Fruit fly (Drosophila melanogaster) whole organism, prepupa: ENCODE results near the gene psd.

ENCODE experiments used
- Blimp-1 ChIP-seq: fragments of 200-800 bp; sonication (Bioruptor generic); optimal IDR thresholded peaks from 3 replicates; lab custom pipeline; 2017; ENCODE audit warnings: missing biosample characterization, missing genetic modification characterization, mild to moderate bottlenecking, moderate library complexity, missing genetic modification reagents
- CG10631 ChIP-seq: fragments of 200-800 bp; sonication (Bioruptor generic); optimal IDR thresholded peaks from 2 replicates; lab custom pipeline; 2016; ENCODE audit warnings: missing biosample characterization, missing genetic modification characterization
- CG10669 ChIP-seq: fragments of 200-800 bp; sonication (Bioruptor generic); optimal IDR thresholded peaks from 3 replicates; lab custom pipeline; 2018; ENCODE audit warnings: missing biosample characterization, mild to moderate bottlenecking, missing genetic modification characterization, moderate library complexity
- CG11294 ChIP-seq: fragments of 200-800 bp; sonication (Bioruptor generic); IDR thresholded peaks from 2 replicates; pipeline ENCODE4 v1.3.6; 2022; ENCODE audit warnings: missing biosample characterization, missing genetic modification characterization
- CG11762 ChIP-seq: fragments of 200-800 bp; sonication (Bioruptor generic); optimal IDR thresholded peaks from 3 replicates; lab custom pipeline; 2016; ENCODE audit warnings: missing biosample characterization, missing genetic modification characterization; ENCODE audit not compliant: insufficient read depth
- CG11902 ChIP-seq: fragments of 200-800 bp; sonication (Bioruptor generic); optimal IDR thresholded peaks from 3 replicates; lab custom pipeline; 2016; ENCODE audit warnings: missing biosample characterization, missing genetic modification characterization
- CG1621 ChIP-seq: fragments of 200-800 bp; sonication (Bioruptor generic); optimal IDR thresholded peaks from 3 replicates; lab custom pipeline; 2018; ENCODE audit warnings: missing biosample characterization, mild to moderate bottlenecking, missing genetic modification characterization
- CG16779 ChIP-seq: fragments of 200-800 bp; sonication (Bioruptor generic); optimal IDR thresholded peaks from 3 replicates; lab custom pipeline; 2017; ENCODE audit warnings: missing biosample characterization, mild to moderate bottlenecking, missing genetic modification characterization
- CG3032 ChIP-seq: fragments of 200-800 bp; optimal IDR thresholded peaks from 2 replicates; lab custom pipeline; 2019; ENCODE audit warnings: missing biosample characterization, mild to moderate bottlenecking, missing genetic modification characterization, moderate library complexity
- CG31627 ChIP-seq: fragments of 200-800 bp; sonication (Bioruptor generic); optimal IDR thresholded peaks from 3 replicates; lab custom pipeline; 2016; ENCODE audit warnings: missing biosample characterization, missing genetic modification characterization
- CG34406 ChIP-seq: fragments of 200-800 bp; sonication (Bioruptor generic); optimal IDR thresholded peaks from 3 replicates; lab custom pipeline; 2016; ENCODE audit warnings: missing biosample characterization, missing genetic modification characterization
- CG3919 ChIP-seq: fragments of 200-800 bp; sonication (Bioruptor generic); optimal IDR thresholded peaks from 3 replicates; lab custom pipeline; 2016; ENCODE audit warnings: missing biosample characterization, missing genetic modification characterization
- CG4318 ChIP-seq: fragments of 200-800 bp; sonication (Bioruptor generic); optimal IDR thresholded peaks from 3 replicates; lab custom pipeline; 2017; ENCODE audit warnings: missing biosample characterization, mild to moderate bottlenecking, missing genetic modification characterization
- CG6276 ChIP-seq: fragments of 200-800 bp; sonication (Bioruptor generic); optimal IDR thresholded peaks from 2 replicates; lab custom pipeline; 2017; ENCODE audit warnings: missing biosample characterization, mild to moderate bottlenecking, missing genetic modification characterization
- CG6792 ChIP-seq: fragments of 200-800 bp; sonication (Bioruptor generic); optimal IDR thresholded peaks from 3 replicates; lab custom pipeline; 2016; ENCODE audit warnings: missing biosample characterization, missing genetic modification characterization
- CG6808 ChIP-seq: fragments of 200-800 bp; sonication (Bioruptor generic); optimal IDR thresholded peaks from 3 replicates; lab custom pipeline; 2017; ENCODE audit warnings: missing biosample characterization, missing genetic modification characterization, mild to moderate bottlenecking, moderate library complexity, missing genetic modification reagents
- CG6854 ChIP-seq: fragments of 200-800 bp; sonication (Bioruptor generic); optimal IDR thresholded peaks from 2 replicates; lab custom pipeline; 2017; ENCODE audit warnings: missing biosample characterization, mild to moderate bottlenecking, missing genetic modification characterization
- CG7368 ChIP-seq: fragments of 200-800 bp; sonication (Bioruptor generic); optimal IDR thresholded peaks from 3 replicates; lab custom pipeline; 2016; ENCODE audit warnings: missing biosample characterization, missing genetic modification characterization
- CG8119 ChIP-seq: fragments of 200-800 bp; sonication (Bioruptor generic); IDR thresholded peaks from 3 replicates; pipeline ENCODE4 v1.3.6; 2022; ENCODE audit warnings: missing biosample characterization, missing genetic modification characterization
- CG8319 ChIP-seq: fragments of 200-800 bp; sonication (Bioruptor generic); optimal IDR thresholded peaks from 3 replicates; lab custom pipeline; 2016; ENCODE audit warnings: missing biosample characterization, missing genetic modification characterization
- CG8632 ChIP-seq: fragments of 200-800 bp; sonication (Bioruptor generic); optimal IDR thresholded peaks from 3 replicates; lab custom pipeline; 2016; ENCODE audit warnings: missing biosample characterization, missing genetic modification characterization
- CG9139 ChIP-seq: fragments of 200-800 bp; sonication (Bioruptor generic); optimal IDR thresholded peaks from 3 replicates; lab custom pipeline; 2017; ENCODE audit warnings: missing biosample characterization, mild to moderate bottlenecking, missing genetic modification characterization
- Eip75B ChIP-seq: fragments of 200-800 bp; sonication (Bioruptor generic); optimal IDR thresholded peaks from 3 replicates; lab custom pipeline; 2016; ENCODE audit warnings: missing biosample characterization, missing genetic modification characterization
- Eip78C ChIP-seq: fragments of 200-800 bp; sonication (Bioruptor generic); peaks from one replicate; lab custom pipeline; 2016; ENCODE audit warnings: missing biosample characterization, missing genetic modification characterization
- Eip93F ChIP-seq: fragments of 200-800 bp; sonication (Bioruptor generic); optimal IDR thresholded peaks from 2 replicates; lab custom pipeline; 2016; ENCODE audit warnings: missing biosample characterization, mild to moderate bottlenecking, missing genetic modification characterization
- Gug ChIP-seq: fragments of 200-800 bp; sonication (Bioruptor generic); IDR thresholded peaks from 2 replicates; pipeline ENCODE4 v1.3.6; 2022; ENCODE audit warnings: missing biosample characterization, missing genetic modification characterization
- Hr38 ChIP-seq: sonication (Bioruptor generic); optimal IDR thresholded peaks from 2 replicates; lab custom pipeline; 2016; ENCODE audit warnings: missing biosample characterization, missing genetic modification characterization
- Hr39 ChIP-seq: fragments of 200-800 bp; sonication (Bioruptor generic); optimal IDR thresholded peaks from 2 replicates; lab custom pipeline; 2016; ENCODE audit warnings: missing biosample characterization, missing genetic modification characterization
- Hr4 ChIP-seq: fragments of 200-800 bp; sonication (Bioruptor generic); optimal IDR thresholded peaks from 3 replicates; lab custom pipeline; 2016; ENCODE audit warnings: missing biosample characterization, missing genetic modification characterization
- Lpt ChIP-seq: fragments of 200-800 bp; sonication (Bioruptor generic); optimal IDR thresholded peaks from 3 replicates; lab custom pipeline; 2016; ENCODE audit warnings: missing biosample characterization, missing genetic modification characterization
- Met ChIP-seq: fragments of 200-800 bp; sonication (Bioruptor generic); optimal IDR thresholded peaks from 3 replicates; lab custom pipeline; 2016; ENCODE audit warnings: missing biosample characterization, missing genetic modification characterization
- OdsH ChIP-seq: fragments of 200-800 bp; sonication (Bioruptor generic); optimal IDR thresholded peaks from 3 replicates; lab custom pipeline; 2016; ENCODE audit warnings: missing biosample characterization, missing genetic modification characterization
- Smox ChIP-seq: fragments of 200-800 bp; sonication (Bioruptor generic); optimal IDR thresholded peaks from 3 replicates; lab custom pipeline; 2016; ENCODE audit warnings: missing biosample characterization, missing genetic modification characterization
- Sox102F ChIP-seq: fragments of 200-800 bp; sonication (Bioruptor generic); optimal IDR thresholded peaks from 2 replicates; lab custom pipeline; 2016; ENCODE audit warnings: missing biosample characterization, mild to moderate bottlenecking, missing genetic modification characterization
- Sox14 ChIP-seq: fragments of 200-800 bp; sonication (Bioruptor generic); optimal IDR thresholded peaks from 3 replicates; lab custom pipeline; 2016; ENCODE audit warnings: missing biosample characterization, missing genetic modification characterization
- Sox15 ChIP-seq: fragments of 200-800 bp; sonication (Bioruptor generic); optimal IDR thresholded peaks from 3 replicates; lab custom pipeline; 2016; ENCODE audit warnings: missing biosample characterization, missing genetic modification characterization
- acj6 ChIP-seq: fragments of 200-800 bp; sonication (Bioruptor generic); optimal IDR thresholded peaks from 3 replicates; lab custom pipeline; 2016; ENCODE audit warnings: missing biosample characterization, missing genetic modification characterization
- dsx ChIP-seq: fragments of 200-800 bp; optimal IDR thresholded peaks from 3 replicates; lab custom pipeline; 2019; ENCODE audit warnings: missing biosample characterization, mild to moderate bottlenecking, missing genetic modification characterization, moderate library complexity; ENCODE audit not compliant: poor library complexity, severe bottlenecking
- eg ChIP-seq: fragments of 200-800 bp; sonication (Bioruptor generic); IDR thresholded peaks from 3 replicates; pipeline ENCODE4 v1.3.6; 2022; ENCODE audit warnings: missing biosample characterization, missing genetic modification characterization
- esn ChIP-seq: fragments of 200-800 bp; sonication (Bioruptor generic); optimal IDR thresholded peaks from 2 replicates; lab custom pipeline; 2016; ENCODE audit warnings: missing biosample characterization, mild to moderate bottlenecking, missing genetic modification characterization, moderate library complexity
- fd59A ChIP-seq: fragments of 200-800 bp; sonication (Bioruptor generic); optimal IDR thresholded peaks from 2 replicates; lab custom pipeline; 2017; ENCODE audit warnings: missing biosample characterization, mild to moderate bottlenecking, missing genetic modification characterization, missing genetic modification reagents
- fd85E ChIP-seq: fragments of 200-800 bp; sonication (Bioruptor generic); optimal IDR thresholded peaks from 3 replicates; lab custom pipeline; 2016; ENCODE audit warnings: missing biosample characterization, missing genetic modification characterization
- fkh ChIP-seq: fragments of 200-800 bp; sonication (Bioruptor generic); optimal IDR thresholded peaks from 3 replicates; lab custom pipeline; 2017; ENCODE audit warnings: missing biosample characterization, mild to moderate bottlenecking, missing genetic modification characterization, moderate library complexity
- lz ChIP-seq: fragments of 200-800 bp; sonication (Bioruptor generic); optimal IDR thresholded peaks from 3 replicates; lab custom pipeline; 2016; ENCODE audit warnings: missing biosample characterization, missing genetic modification characterization
- net ChIP-seq: fragments of 200-800 bp; sonication (Bioruptor generic); optimal IDR thresholded peaks from 3 replicates; lab custom pipeline; 2016; ENCODE audit warnings: missing biosample characterization, missing genetic modification characterization
- pdm3 ChIP-seq: fragments of 200-800 bp; sonication (Bioruptor generic); optimal IDR thresholded peaks from 3 replicates; lab custom pipeline; 2016; ENCODE audit warnings: missing biosample characterization, missing genetic modification characterization
- spab ChIP-seq: fragments of 200-800 bp; sonication (Bioruptor generic); optimal IDR thresholded peaks from 2 replicates; lab custom pipeline; 2017; ENCODE audit warnings: missing biosample characterization, mild to moderate bottlenecking, missing genetic modification characterization, missing genetic modification reagents
- svp ChIP-seq: fragments of 200-800 bp; sonication (Bioruptor generic); peaks from one replicate; lab custom pipeline; 2016; ENCODE audit warnings: missing biosample characterization, missing genetic modification characterization
- topi ChIP-seq: fragments of 200-800 bp; sonication (Bioruptor generic); optimal IDR thresholded peaks from 3 replicates; lab custom pipeline; 2016; ENCODE audit warnings: missing biosample characterization, missing genetic modification characterization
- vri ChIP-seq: fragments of 200-800 bp; sonication (Bioruptor generic); optimal IDR thresholded peaks from 3 replicates; lab custom pipeline; 2016; ENCODE audit warnings: missing biosample characterization, mild to moderate bottlenecking, missing genetic modification characterization

Gene psd

dm6 chr2L:5943229-5944078 lies 21.3 kb downstream of the psd start, which contains the start of the genes Sfp26Ad and Gpdh1:
Gene Sfp26Ad (minus strand): TSS chr2L:5943304.
Gene Gpdh1 (plus strand): TSS chr2L:5943643.
- TF ChIP-seq eg (GFP tag; lab: Robert Waterston, UW) (peak; percentile 39; the same call in 2 of the 3 replicates), CG31627 (GFP tag; lab: Kevin White, UChicago) (peak; percentile 75), CG6854 (GFP tag; lab: Kevin White, UChicago) (peak; percentile 50), CG8119 (GFP tag; lab: Robert Waterston, UW) (peak; percentile 71), CG10669 (GFP tag; lab: Kevin White, UChicago) (peak; percentile 52), CG8319 (GFP tag; lab: Kevin White, UChicago) (peak; percentile 38), Gug (GFP tag; lab: Robert Waterston, UW) (no peak), CG6808 (GFP tag; lab: Kevin White, UChicago) (peak; percentile 34), CG3919 (GFP tag; lab: Kevin White, UChicago) (peak; percentile 83), dsx (GFP tag; lab: Kevin White, UChicago) (peak; percentile 25), CG11902 (GFP tag; lab: Kevin White, UChicago) (peak; percentile 62), CG7368 (peak; percentile 59), CG3032 (tag; lab: Kevin White, UChicago) (peak; percentile 63), svp (GFP tag; lab: Kevin White, UChicago) (peak; percentile 82), spab (GFP tag; lab: Kevin White, UChicago) (no peak), CG16779 (tag; lab: Kevin White, UChicago) (peak; percentile 71), Eip75B (peak; percentile 58), fkh (GFP tag; lab: Kevin White, UChicago) (peak; percentile 61), net (GFP tag; lab: Kevin White, UChicago) (peak; percentile 62), Met (peak; percentile 81), Hr39 (GFP tag; lab: Kevin White, UChicago) (peak; percentile 75), CG6276 (no peak), CG9139 (GFP tag; lab: Kevin White, UChicago) (peak; percentile 71), CG6792 (peak; percentile 71), Blimp-1 (GFP tag; lab: Kevin White, UChicago) (peak; percentile 20), Hr38 (no peak), Eip78C (GFP tag; lab: Kevin White, UChicago) (peak; percentile 86), fd59A (peak; percentile 28), OdsH (GFP tag; lab: Kevin White, UChicago) (peak; percentile 69), CG10631 (GFP tag; lab: Kevin White, UChicago) (peak; percentile 71), Sox102F (GFP tag; lab: Kevin White, UChicago) (peak; percentile 79), CG11294 (GFP tag; lab: Robert Waterston, UW) (no peak), Smox (GFP tag; lab: Kevin White, UChicago) (peak; percentile 77), Lpt (GFP tag; lab: Kevin White, UChicago) (peak; percentile 56), fd85E (GFP tag; lab: Kevin White, UChicago) (no peak), lz (GFP tag; lab: Kevin White, UChicago) (peak; percentile 81), topi (GFP tag; lab: Kevin White, UChicago) (peak; percentile 74), vri (GFP tag; lab: Kevin White, UChicago) (peak; percentile 90), Sox15 (GFP tag; lab: Kevin White, UChicago) (peak; percentile 19), esn (GFP tag; lab: Kevin White, UChicago) (peak; percentile 82), CG1621 (peak; percentile 19), pdm3 (GFP tag; lab: Kevin White, UChicago) (peak; percentile 81), acj6 (GFP tag; lab: Kevin White, UChicago) (peak; percentile 54), CG4318 (no peak), CG8632 (GFP tag; lab: Kevin White, UChicago) (peak; percentile 64), CG11762 (GFP tag; lab: Kevin White, UChicago) (peak; percentile 36), Sox14 (GFP tag; lab: Kevin White, UChicago) (peak; percentile 72), Eip93F (no peak), Hr4 (GFP tag; lab: Kevin White, UChicago) (peak; percentile 62), CG34406 (GFP tag; lab: Kevin White, UChicago) (peak; percentile 37)
